Worm (Caenorhabditis elegans): ENCODE measurements around the gene rpoa-1.

DNA sequence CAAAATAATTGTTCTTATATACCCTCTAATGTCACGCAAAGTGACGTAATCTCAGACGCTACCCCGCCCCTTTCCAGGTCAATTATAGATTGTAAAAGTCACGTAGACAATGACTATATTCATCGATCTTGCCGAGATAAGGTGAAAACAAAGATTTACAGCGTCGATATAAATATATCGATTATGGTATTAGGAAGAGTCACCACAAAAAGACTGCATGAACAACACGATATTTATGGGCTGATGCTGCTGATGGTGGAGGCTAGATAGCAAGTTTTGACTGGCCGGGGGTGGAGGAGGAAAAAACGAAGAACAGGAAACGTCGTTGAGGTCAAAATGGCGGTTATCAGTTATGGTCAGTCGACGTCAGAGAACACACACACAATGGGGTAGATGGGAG, 56.0 kb downstream of the rpoa-1 start:
- TF ChIP-seq lin-39 (tag; optimal IDR thresholded peaks at IDR 0.05): no peak
- no peak for TF ChIP-seq zfp-3 (GFP tag; conservative IDR thresholded peaks at IDR 0.05)
- TF ChIP-seq mdt-29 (GFP tag; IDR thresholded peaks at IDR 0.05): no peak
